Worm (Caenorhabditis elegans) whole organism, L4 larva: ENCODE data around the gene grl-7.
A peak's percentile ranks its signal among the peaks of the same experiment; 100 is the strongest.

Experiments used
- D1046.2 ChIP-seq: fragments of 200-800 bp; sonication (Bioruptor generic); IDR thresholded peaks from 2 replicates; pipeline ENCODE4 v1.3.6; 2022; ENCODE audit warnings: missing genetic modification characterization, missing compliant biosample characterization
- F44E2.7 ChIP-seq: fragments of 200-800 bp; sonication (Bioruptor generic); IDR thresholded peaks from 2 replicates; pipeline ENCODE4 v2.1.2; 2022; ENCODE audit warnings: missing genetic modification characterization, missing compliant biosample characterization
- R02D3.7 ChIP-seq: fragments of 150-350 bp; sonication (generic microtip); optimal IDR thresholded peaks from 3 replicates; lab custom pipeline; 2014; ENCODE audit warnings: missing biosample characterization, missing genetic modification characterization
- Y48G9A.11 ChIP-seq: fragments of 200-800 bp; sonication (Bioruptor generic); IDR thresholded peaks from 2 replicates; pipeline ENCODE4 v1.3.6; 2022; ENCODE audit warnings: missing genetic modification reagents, missing genetic modification characterization, missing compliant biosample characterization
- aha-1 ChIP-seq: fragments of 150-350 bp; peaks from one replicate; lab custom pipeline; 2014; ENCODE audit warnings: missing biosample characterization, missing genetic modification characterization
- aly-2 ChIP-seq: sonication (generic microtip); optimal IDR thresholded peaks from 2 replicates; lab custom pipeline; 2018; ENCODE audit warnings: missing biosample characterization, missing genetic modification characterization
- ceh-44 ChIP-seq: fragments of 200-800 bp; sonication (Bioruptor generic); IDR thresholded peaks from 2 replicates; pipeline ENCODE4 v1.3.6; 2022; ENCODE audit warnings: missing genetic modification reagents, missing genetic modification characterization, missing compliant biosample characterization
- cey-2 ChIP-seq: sonication (generic microtip); optimal IDR thresholded peaks from 3 replicates; lab custom pipeline; 2017; ENCODE audit warnings: missing genetic modification characterization, mild to moderate bottlenecking, missing compliant biosample characterization, antibody characterized with exemption, borderline replicate concordance; ENCODE audit not compliant: insufficient read depth
- daf-16 ChIP-seq, 3 experiments: sonication (generic microtip); optimal IDR thresholded peaks; 2 replicates each; lab custom pipeline; 2016 to 2017; ENCODE audit warnings: missing genetic modification characterization in 3 of 3, missing genetic modification reagents in 3 of 3, mild to moderate bottlenecking in 2 of 3, missing compliant biosample characterization in 2 of 3, missing biosample characterization in 1 of 3, moderate library complexity in 1 of 3
- daf-19 ChIP-seq: fragments of 200-800 bp; sonication (Bioruptor generic); conservative IDR thresholded peaks from 2 replicates; pipeline ENCODE4 v1.3.6; 2022; ENCODE audit warnings: missing genetic modification characterization, missing compliant biosample characterization
- daf-8 ChIP-seq: fragments of 200-800 bp; sonication (Bioruptor generic); IDR thresholded peaks from 2 replicates; pipeline ENCODE4 v1.3.6; 2022; ENCODE audit warnings: missing genetic modification characterization, missing compliant biosample characterization
- dmd-9 ChIP-seq: fragments of 200-800 bp; sonication (Bioruptor generic); IDR thresholded peaks from 2 replicates; pipeline ENCODE4 v1.3.6; 2022; ENCODE audit warnings: missing genetic modification reagents, missing genetic modification characterization, missing compliant biosample characterization
- dve-1 ChIP-seq: sonication (generic microtip); optimal IDR thresholded peaks from 2 replicates; lab custom pipeline; 2017; ENCODE audit warnings: antibody characterized with exemption, mild to moderate bottlenecking, missing genetic modification characterization, missing compliant biosample characterization; ENCODE audit not compliant: insufficient read depth
- egl-27 ChIP-seq: sonication (generic microtip); optimal IDR thresholded peaks from 3 replicates; lab custom pipeline; 2017; ENCODE audit warnings: missing biosample characterization, missing genetic modification reagents, missing genetic modification characterization
- gei-8 ChIP-seq: fragments of 200-800 bp; sonication (Bioruptor generic); optimal IDR thresholded peaks from 2 replicates; lab custom pipeline; 2018; ENCODE audit warnings: mild to moderate bottlenecking, missing genetic modification characterization, missing compliant biosample characterization
- hlh-11 ChIP-seq: fragments of 200-800 bp; sonication (Bioruptor generic); optimal IDR thresholded peaks from 2 replicates; lab custom pipeline; 2018; ENCODE audit warnings: mild to moderate bottlenecking, missing genetic modification characterization, missing compliant biosample characterization
- hlh-30 ChIP-seq: sonication (generic microtip); optimal IDR thresholded peaks from 2 replicates; lab custom pipeline; 2017; ENCODE audit warnings: antibody characterized with exemption, mild to moderate bottlenecking, missing genetic modification characterization, missing compliant biosample characterization; ENCODE audit not compliant: insufficient read depth
- hmg-1.1 ChIP-seq: fragments of 200-800 bp; sonication (Bioruptor generic); IDR thresholded peaks from 2 replicates; pipeline ENCODE4 v1.3.6; 2022; ENCODE audit warnings: missing genetic modification reagents, missing genetic modification characterization, missing compliant biosample characterization
- lim-7 ChIP-seq: fragments of 200-800 bp; sonication (Bioruptor generic); IDR thresholded peaks from 2 replicates; pipeline ENCODE4 v1.3.6; 2022; ENCODE audit warnings: missing genetic modification characterization, missing compliant biosample characterization
- lin-29 ChIP-seq: fragments of 200-800 bp; sonication (Bioruptor generic); IDR thresholded peaks from 2 replicates; pipeline ENCODE4 v1.3.6; 2022; ENCODE audit warnings: missing genetic modification reagents, missing genetic modification characterization, missing compliant biosample characterization
- lin-39 ChIP-seq: fragments of 150-350 bp; optimal IDR thresholded peaks from 2 replicates; lab custom pipeline; 2014; ENCODE audit warnings: missing biosample characterization, missing genetic modification reagents, missing genetic modification characterization
- lir-3 ChIP-seq: sonication (generic microtip); optimal IDR thresholded peaks from 2 replicates; lab custom pipeline; 2016; ENCODE audit warnings: mild to moderate bottlenecking, missing genetic modification characterization, missing compliant biosample characterization
- mdt-29 ChIP-seq: fragments of 200-800 bp; sonication (Bioruptor generic); IDR thresholded peaks from 2 replicates; pipeline ENCODE4 v1.3.6; 2022; ENCODE audit warnings: missing genetic modification reagents, missing genetic modification characterization, missing compliant biosample characterization
- mxl-2 ChIP-seq: fragments of 200-800 bp; sonication (Bioruptor generic); conservative IDR thresholded peaks from 2 replicates; pipeline ENCODE4 v1.3.6; 2022; ENCODE audit warnings: missing genetic modification reagents, missing genetic modification characterization, missing compliant biosample characterization
- nhr-28 ChIP-seq: fragments of 150-350 bp; optimal IDR thresholded peaks from 2 replicates; lab custom pipeline; 2014; ENCODE audit warnings: missing biosample characterization, missing genetic modification characterization
- nhr-48 ChIP-seq: sonication (generic microtip); optimal IDR thresholded peaks from 2 replicates; lab custom pipeline; 2016; ENCODE audit warnings: mild to moderate bottlenecking, missing genetic modification characterization, missing compliant biosample characterization
- nhr-77 ChIP-seq: fragments of 150-350 bp; optimal IDR thresholded peaks from 2 replicates; lab custom pipeline; 2014; ENCODE audit warnings: missing biosample characterization, missing genetic modification characterization
- php-3 ChIP-seq: fragments of 200-800 bp; sonication (Bioruptor generic); IDR thresholded peaks from 2 replicates; pipeline ENCODE4 v1.3.6; 2022; ENCODE audit warnings: missing genetic modification reagents, missing genetic modification characterization, missing compliant biosample characterization
- snpc-4 ChIP-seq: fragments of 150-350 bp; optimal IDR thresholded peaks from 2 replicates; lab custom pipeline; 2014; ENCODE audit warnings: missing biosample characterization, missing genetic modification characterization
- unc-62 ChIP-seq, 3 experiments: fragments of 150-350 bp in 1 of 3; sonication (generic microtip); optimal IDR thresholded peaks in 2 of 3; peaks in 1 of 3; 1 replicate in 1 of 3; 2 replicates in 2 of 3; lab custom pipeline; 2014 to 2017; ENCODE audit warnings: missing biosample characterization in 3 of 3, missing genetic modification characterization in 3 of 3, missing genetic modification reagents in 3 of 3, missing genotype in 1 of 3
- zfp-3 ChIP-seq: fragments of 200-800 bp; sonication (Bioruptor generic); conservative IDR thresholded peaks from 2 replicates; pipeline ENCODE4 v1.3.6; 2022; ENCODE audit warnings: missing genetic modification reagents, missing genetic modification characterization, missing compliant biosample characterization

The grl-7 gene

ce11 chrV:11304879-11305278, 41.9 kb downstream of the grl-7 start, which contains the start of gene srh-45:
Gene srh-45, minus strand, starts transcription at chrV:11304979.
- TF ChIP-seq aha-1 (tag; lab: Kevin White, UChicago): peak; percentile 52
- TF ChIP-seq daf-8: no peak
- TF ChIP-seq R02D3.7 (tag; lab: Kevin White, UChicago): no peak
- no peak for TF ChIP-seq Y48G9A.11 (GFP tag; lab: Robert Waterston, UW)
- no peak for TF ChIP-seq lir-3 (tag; lab: Kevin White, UChicago)
- TF ChIP-seq egl-27 (tag; lab: Kevin White, UChicago): no peak
- TF ChIP-seq nhr-48 (tag; lab: Kevin White, UChicago): no peak
- TF ChIP-seq hlh-11 (tag; lab: Kevin White, UChicago): no peak
- TF ChIP-seq, all 104 proteins: peak for 1

- TF ChIP-seq gei-8 (GFP tag; lab: Kevin White, UChicago) (no peak), lin-39 (tag; lab: Kevin White, UChicago) (no peak), aha-1 (tag; lab: Kevin White, UChicago) (peak; percentile 94), lin-29 (GFP tag; lab: Robert Waterston, UW) (no peak)
These were observed 42.6 kb downstream of the grl-7 start for ce11 chrV:11304200-11304599.

ce11 chrV:11302698-11303097, 44.1 kb downstream of the grl-7 start, which contains the start of gene srh-46:
Gene srh-46, minus strand, starts transcription at chrV:11302886.
- TF ChIP-seq nhr-28 (tag; lab: Kevin White, UChicago) (peak; percentile 14), php-3 (GFP tag; lab: Robert Waterston, UW) (no peak)

ce11 chrV:11300539-11300938, 46.3 kb downstream of the grl-7 start, which contains the start of gene srh-47:
Gene srh-47, minus strand, starts transcription at chrV:11300639.
- peak in 1 of 2 experiments; percentile 42 for TF ChIP-seq unc-62 (GFP tag; optimal IDR thresholded peaks at IDR 0.05 in 1 of 2; lab: Kevin White, UChicago)
- no peak for TF ChIP-seq unc-62 (tag; optimal IDR thresholded peaks at IDR 0.05; lab: Kevin White, UChicago)
- TF ChIP-seq mdt-29 (GFP tag; lab: Robert Waterston, UW): no peak

DNA sequence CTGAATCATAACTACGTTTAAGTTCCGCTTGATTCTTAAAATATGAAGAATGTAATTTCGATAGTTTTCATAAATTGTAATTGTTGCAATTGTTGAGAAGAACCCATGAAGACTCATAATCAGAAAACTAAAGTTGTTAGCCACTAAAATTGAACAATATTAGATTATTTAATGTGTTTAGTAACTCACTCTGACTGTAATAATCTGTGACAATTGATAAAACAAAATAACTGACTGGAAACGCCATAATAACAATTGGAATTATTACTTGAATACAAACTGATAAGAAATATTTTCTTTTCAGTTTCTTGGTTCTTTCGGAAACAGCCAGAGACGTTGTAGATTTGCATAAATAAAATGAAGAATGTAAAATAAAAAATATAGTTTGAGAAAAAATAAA, 47.4 kb downstream of the grl-7 start:
- TF ChIP-seq dmd-9 (GFP tag; lab: Robert Waterston, UW): no peak
- TF ChIP-seq mxl-2 (GFP tag; lab: Robert Waterston, UW): no peak
- no peak for TF ChIP-seq F44E2.7 (GFP tag; lab: Robert Waterston, UW)
- no peak for TF ChIP-seq lim-7
- peak; percentile 67 for TF ChIP-seq nhr-28 (tag; lab: Kevin White, UChicago)
- no peak for TF ChIP-seq hlh-30 (tag; lab: Kevin White, UChicago)
- TF ChIP-seq daf-19 (GFP tag; lab: Robert Waterston, UW): no peak
- TF ChIP-seq snpc-4 (tag; lab: Kevin White, UChicago): no peak
- no peak for TF ChIP-seq ceh-44 (GFP tag; lab: Robert Waterston, UW)
- TF ChIP-seq nhr-77: peak; percentile 6
- TF ChIP-seq dve-1 (tag; lab: Kevin White, UChicago): no peak
- TF ChIP-seq hmg-1.1 (GFP tag; lab: Robert Waterston, UW): no peak
- TF ChIP-seq lir-3 (tag; lab: Kevin White, UChicago): no peak

DNA sequence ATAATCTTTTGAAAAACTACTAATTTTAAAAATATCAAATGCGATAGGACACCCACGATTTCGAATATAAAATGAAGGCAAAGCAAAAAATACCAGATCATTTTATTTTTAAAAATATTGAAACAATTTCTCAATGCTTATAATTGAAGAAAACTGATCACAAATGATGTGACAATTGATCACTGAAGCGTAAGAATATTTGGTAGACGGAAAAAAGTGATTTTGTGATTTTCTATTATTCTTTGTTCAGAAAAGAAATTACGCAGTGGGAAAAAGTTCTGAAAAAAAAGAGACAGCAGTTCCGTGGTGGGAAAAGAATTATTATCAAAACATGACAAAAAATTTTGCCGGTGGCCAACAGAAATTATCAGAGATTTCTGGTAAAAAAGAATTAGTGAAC, 48.2 kb downstream of the grl-7 start, which contains the start of gene T03F7.5:
Gene T03F7.5, minus strand, starts transcription at position 101 of the 400 bp plus-strand sequence.
- TF ChIP-seq daf-16 (GFP tag; optimal IDR thresholded peaks at IDR 0.05; lab: Kevin White, UChicago) (no peak), daf-16 (tag; optimal IDR thresholded peaks at IDR 0.05; lab: Kevin White, UChicago) (no peak), D1046.2 (no peak), zfp-3 (GFP tag; lab: Robert Waterston, UW) (no peak), cey-2 (tag; lab: Kevin White, UChicago) (no peak), aly-2 (tag; lab: Kevin White, UChicago) (no peak)
